Fruit fly (Drosophila melanogaster) whole organism, adult: ENCODE data around the gene CG15717.

Experiments used
- bab1 ChIP-seq: fragments of 200-800 bp; sonication (Bioruptor generic); optimal IDR thresholded peaks from 3 replicates; lab custom pipeline; 2019; ENCODE audit warnings: missing biosample characterization, mild to moderate bottlenecking, missing genetic modification characterization, moderate library complexity
- pad ChIP-seq: fragments of 200-800 bp; sonication (Bioruptor generic); optimal IDR thresholded peaks from 3 replicates; lab custom pipeline; 2017; ENCODE audit warnings: missing biosample characterization, missing genetic modification characterization, mild to moderate bottlenecking, moderate library complexity, missing genetic modification reagents
- tj ChIP-seq: fragments of 200-800 bp; sonication (Bioruptor generic); optimal IDR thresholded peaks from 3 replicates; lab custom pipeline; 2017; ENCODE audit warnings: missing biosample characterization, mild to moderate bottlenecking, missing genetic modification characterization, moderate library complexity

DNA sequence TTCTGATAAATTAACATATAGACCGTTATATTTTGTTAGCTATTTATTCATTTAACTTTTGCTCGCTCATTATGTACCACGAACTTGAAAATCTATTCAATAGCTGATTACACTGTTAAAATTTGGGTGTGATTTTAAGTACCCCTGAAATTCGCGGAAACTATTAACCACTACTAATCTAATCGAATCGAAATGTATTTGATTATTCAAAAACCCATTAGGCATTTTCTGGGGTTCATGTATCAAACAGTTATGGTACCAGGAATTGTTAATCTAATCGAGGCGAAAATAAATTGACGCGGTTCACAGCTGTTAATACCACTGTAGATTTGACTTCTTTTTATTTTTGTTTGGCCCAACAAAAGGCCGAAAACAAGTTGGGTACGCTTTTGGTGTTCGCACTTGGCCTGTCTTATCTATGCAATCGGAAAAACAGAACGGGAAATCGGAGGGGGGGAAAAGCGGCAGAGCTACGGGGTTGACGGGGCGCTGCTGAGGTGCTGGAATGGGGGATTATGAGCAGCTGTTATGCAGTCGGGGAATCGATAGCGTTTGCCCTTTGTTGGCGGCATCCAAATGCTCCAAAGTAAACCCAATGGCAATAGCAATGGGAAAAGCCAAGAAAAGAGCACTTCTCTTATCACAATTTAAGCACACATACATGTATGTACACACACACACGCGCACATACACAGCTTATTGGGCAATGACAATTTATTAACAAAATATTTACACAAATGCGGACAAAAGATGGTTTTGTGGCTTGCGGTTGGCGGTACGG lies 40.5 kb upstream of the CG15717 start:
- no peak for TF ChIP-seq pad
- no peak for TF ChIP-seq tj (GFP tag; lab: Kevin White, UChicago)
- TF ChIP-seq bab1 (GFP tag; lab: Kevin White, UChicago) = no peak
